Fruit fly (Drosophila melanogaster): Measurements from ENCODE around the gene CG31975.
A peak's percentile ranks its signal among the peaks of the same experiment; 100 is the strongest.

CG31975 gene

DNA sequence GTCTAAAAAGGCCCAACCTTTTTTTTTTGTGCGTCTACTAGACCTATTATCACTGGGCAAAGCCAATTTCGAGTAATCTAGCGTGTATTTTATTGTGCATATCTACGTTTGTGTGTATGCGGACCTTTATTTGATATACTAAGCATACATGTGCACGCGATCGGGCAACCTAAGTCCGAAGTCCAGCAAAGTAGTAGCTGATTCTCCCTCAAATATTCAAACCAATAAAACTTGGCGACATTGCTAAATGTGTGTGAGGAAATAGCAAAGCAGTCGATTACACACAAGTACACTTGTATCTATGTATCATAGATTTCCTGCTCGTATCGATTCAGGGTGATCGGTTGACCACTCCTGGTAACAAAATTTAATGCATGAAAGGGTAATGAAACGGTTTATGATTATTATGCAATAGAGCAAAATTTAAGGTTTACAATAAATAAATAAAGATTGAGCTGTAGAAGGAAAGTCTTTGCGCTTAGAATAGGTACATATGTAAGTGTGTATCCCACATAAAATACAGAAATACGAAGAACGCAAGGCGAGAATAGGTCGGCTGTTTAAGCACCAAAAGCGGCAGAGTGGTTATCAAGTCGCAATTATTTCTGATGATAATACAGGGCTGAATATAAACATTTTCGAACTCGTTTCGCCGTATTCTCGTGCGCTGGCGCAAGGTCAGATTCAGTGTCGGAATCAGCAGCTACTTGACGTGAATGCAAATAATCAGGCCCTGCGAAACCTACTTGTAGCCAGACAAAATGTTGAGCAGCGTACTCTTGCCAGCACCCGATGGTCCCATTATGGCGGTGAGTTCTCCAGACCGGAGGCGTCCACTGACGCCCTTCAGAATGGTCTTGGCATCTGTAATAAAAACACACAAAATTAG lies 15.2 kb downstream of the CG31975 start:
- TF ChIP-seq EcR (GFP tag; optimal IDR thresholded peaks at IDR 0.05) = no peak
- TF ChIP-seq CG32121 (GFP tag; IDR thresholded peaks at IDR 0.05) = no peak
- TF ChIP-seq Pif1B (GFP tag; optimal IDR thresholded peaks at IDR 0.05) = no peak
- TF ChIP-seq CG12605 (GFP tag; IDR thresholded peaks at IDR 0.05) = no peak
- no peak for TF ChIP-seq fd96Ca (GFP tag; IDR thresholded peaks at IDR 0.05)
- TF ChIP-seq CG15710 (tag; optimal IDR thresholded peaks at IDR 0.05) = no peak
- TF ChIP-seq CG9948 (tag; optimal IDR thresholded peaks at IDR 0.05) = no peak
- TF ChIP-seq Snoo (tag; optimal IDR thresholded peaks at IDR 0.05) = no peak
- no peak for TF ChIP-seq CG8159 (tag; optimal IDR thresholded peaks at IDR 0.05)

dm6 chr2L:123007-123327 lies 17.8 kb downstream of the CG31975 start:
- TF ChIP-seq CG12605 (GFP tag; IDR thresholded peaks at IDR 0.05) (no peak), CG14655 (GFP tag; optimal IDR thresholded peaks at IDR 0.05) (no peak)

- TF ChIP-seq CG4496 (GFP tag; IDR thresholded peaks at IDR 0.05) (0 out of 3 replicates have a peak, but pooled peaks have one; percentile 7), D1 (tag; optimal IDR thresholded peaks at IDR 0.05) (peak; percentile 21), CG8301 (tag; optimal IDR thresholded peaks at IDR 0.05) (no peak)
Measured at dm6 chr2L:122167-123006, 18.4 kb downstream of the CG31975 start.

DNA sequence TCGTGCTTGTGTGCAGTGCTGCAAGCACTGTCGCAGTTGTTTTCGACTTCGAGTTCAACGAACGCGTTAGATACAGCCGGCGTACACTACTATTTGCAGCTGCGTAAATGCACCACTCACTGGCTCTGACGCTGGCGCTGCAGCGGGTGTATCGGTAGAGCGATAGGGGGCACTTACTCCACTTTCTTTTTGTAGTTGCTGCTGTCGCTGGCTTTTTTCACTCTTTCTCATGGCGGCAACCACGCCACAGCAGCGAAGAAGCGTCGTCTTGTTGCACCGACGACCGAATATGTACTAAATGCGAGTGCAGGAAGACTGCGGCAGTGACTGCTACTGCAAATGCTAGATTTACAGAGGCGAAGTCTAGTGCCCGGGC lies 19.3 kb downstream of the CG31975 start, which contains the start of gene CG4822:
CG4822 (minus strand) TSS at position 299 of the 376 bp plus-strand sequence.
- TF ChIP-seq CG4496 (GFP tag; IDR thresholded peaks at IDR 0.05) = peak; percentile 73; the same call in 2 of the 3 replicates
- TF ChIP-seq CG32121 (GFP tag; IDR thresholded peaks at IDR 0.05) = peak; percentile 42; the same call in 1 of the 2 replicates
- no peak for TF ChIP-seq gl (tag; optimal IDR thresholded peaks at IDR 0.05)
- TF ChIP-seq Pif1B (GFP tag; optimal IDR thresholded peaks at IDR 0.05) = no peak
- peak; percentile 87 for TF ChIP-seq EcR (GFP tag; optimal IDR thresholded peaks at IDR 0.05)
- peak; percentile 83; the same call in 1 of the 2 replicates for TF ChIP-seq Ets98B (GFP tag; IDR thresholded peaks at IDR 0.05)
- TF ChIP-seq Pif1A (GFP tag; optimal IDR thresholded peaks at IDR 0.05) = no peak
- TF ChIP-seq Snoo (tag; optimal IDR thresholded peaks at IDR 0.05) = no peak
- TF ChIP-seq fd96Ca (GFP tag; IDR thresholded peaks at IDR 0.05) = peak; percentile 71; the same call in 1 of the 3 replicates
- TF ChIP-seq CG13204 (GFP tag; optimal IDR thresholded peaks at IDR 0.05) = peak; percentile 33
- TF ChIP-seq D1 (tag; optimal IDR thresholded peaks at IDR 0.05) = no peak
- TF ChIP-seq rn (GFP tag; IDR thresholded peaks at IDR 0.05) = no peak
- peak; percentile 56 for TF ChIP-seq CG12605 (GFP tag; IDR thresholded peaks at IDR 0.05)

- TF ChIP-seq Pif1A (GFP tag; optimal IDR thresholded peaks at IDR 0.05) = peak; percentile 56
- TF ChIP-seq CG9948 (tag; optimal IDR thresholded peaks at IDR 0.05) = no peak
- peak; percentile 12; the same call in 1 of the 2 replicates for TF ChIP-seq CG32121 (GFP tag; IDR thresholded peaks at IDR 0.05)
- TF ChIP-seq CG15710 (tag; optimal IDR thresholded peaks at IDR 0.05) = peak; percentile 17
- peak; percentile 28 for TF ChIP-seq CG14655 (GFP tag; optimal IDR thresholded peaks at IDR 0.05)
- peak; percentile 26 for TF ChIP-seq CG17806 (tag; optimal IDR thresholded peaks at IDR 0.05)
- peak; percentile 49 for TF ChIP-seq CG8301 (tag; optimal IDR thresholded peaks at IDR 0.05)
- no peak for TF ChIP-seq rn (GFP tag; IDR thresholded peaks at IDR 0.05)
- TF ChIP-seq CG10348 (GFP tag; IDR thresholded peaks at IDR 0.05) = no peak
- peak; percentile 30 for TF ChIP-seq Pif1B (GFP tag; optimal IDR thresholded peaks at IDR 0.05)
- TF ChIP-seq fd96Ca (GFP tag; IDR thresholded peaks at IDR 0.05) = no peak
Measured at dm6 chr2L:120492-121455, 20.0 kb downstream of the CG31975 start.

- TF ChIP-seq CG8301 (tag; optimal IDR thresholded peaks at IDR 0.05) (no peak), CG13204 (GFP tag; optimal IDR thresholded peaks at IDR 0.05) (no peak), CG17806 (tag; optimal IDR thresholded peaks at IDR 0.05) (no peak), CG8159 (tag; optimal IDR thresholded peaks at IDR 0.05) (no peak), CG10348 (GFP tag; IDR thresholded peaks at IDR 0.05) (no peak), CG12605 (GFP tag; IDR thresholded peaks at IDR 0.05) (no peak), rn (GFP tag; IDR thresholded peaks at IDR 0.05) (no peak), CG9948 (tag; optimal IDR thresholded peaks at IDR 0.05) (no peak), Pif1A (GFP tag; optimal IDR thresholded peaks at IDR 0.05) (no peak), fd96Ca (GFP tag; IDR thresholded peaks at IDR 0.05) (no peak), Ets98B (GFP tag; IDR thresholded peaks at IDR 0.05) (no peak), CG15710 (tag; optimal IDR thresholded peaks at IDR 0.05) (no peak), CG4496 (GFP tag; IDR thresholded peaks at IDR 0.05) (no peak), CG32121 (GFP tag; IDR thresholded peaks at IDR 0.05) (no peak), CG34367 (tag; optimal IDR thresholded peaks at IDR 0.05) (no peak), Snoo (tag; optimal IDR thresholded peaks at IDR 0.05) (no peak), CG14655 (GFP tag; optimal IDR thresholded peaks at IDR 0.05) (no peak), EcR (GFP tag; optimal IDR thresholded peaks at IDR 0.05) (no peak), Pif1B (GFP tag; optimal IDR thresholded peaks at IDR 0.05) (no peak), gl (tag; optimal IDR thresholded peaks at IDR 0.05) (no peak)
Measured at dm6 chr2L:117750-118149, 23.0 kb downstream of the CG31975 start.

Measured in whole organism, pupa.